Worm (Caenorhabditis elegans) whole organism, midembryonic: Measurements from ENCODE around the gene srj-11.

Experiments used
- T22C8.4 ChIP-seq: fragments of 200-800 bp; sonication (Bioruptor generic); IDR thresholded peaks from 2 replicates; pipeline ENCODE4 v1.3.6; 2022; ENCODE audit warnings: missing genetic modification characterization, missing compliant biosample characterization
- flt-1 ChIP-seq: fragments of 200-800 bp; sonication (Bioruptor generic); IDR thresholded peaks from 2 replicates; pipeline ENCODE4 v1.3.6; 2022; ENCODE audit warnings: missing genetic modification characterization, missing compliant biosample characterization
- klf-2 ChIP-seq: fragments of 200-800 bp; sonication (Bioruptor generic); conservative IDR thresholded peaks from 2 replicates; pipeline ENCODE4 v1.3.6; 2022; ENCODE audit warnings: missing genetic modification reagents, missing genetic modification characterization, missing compliant biosample characterization
- med-1 ChIP-seq: sonication (generic microtip); optimal IDR thresholded peaks from 2 replicates; lab custom pipeline; 2017; ENCODE audit warnings: missing genetic modification characterization, mild to moderate bottlenecking, missing compliant biosample characterization, antibody characterized with exemption, missing genetic modification reagents; ENCODE audit not compliant: insufficient read depth
- ztf-23 ChIP-seq: fragments of 200-800 bp; sonication (Bioruptor generic); IDR thresholded peaks from 2 replicates; pipeline ENCODE4 v1.3.6; 2022; ENCODE audit warnings: missing genetic modification reagents, missing genetic modification characterization, missing compliant biosample characterization
- ztf-29 ChIP-seq: fragments of 200-800 bp; sonication (Bioruptor generic); IDR thresholded peaks from 2 replicates; pipeline ENCODE4 v1.3.6; 2022; ENCODE audit warnings: missing genetic modification reagents, missing genetic modification characterization, missing compliant biosample characterization

DNA sequence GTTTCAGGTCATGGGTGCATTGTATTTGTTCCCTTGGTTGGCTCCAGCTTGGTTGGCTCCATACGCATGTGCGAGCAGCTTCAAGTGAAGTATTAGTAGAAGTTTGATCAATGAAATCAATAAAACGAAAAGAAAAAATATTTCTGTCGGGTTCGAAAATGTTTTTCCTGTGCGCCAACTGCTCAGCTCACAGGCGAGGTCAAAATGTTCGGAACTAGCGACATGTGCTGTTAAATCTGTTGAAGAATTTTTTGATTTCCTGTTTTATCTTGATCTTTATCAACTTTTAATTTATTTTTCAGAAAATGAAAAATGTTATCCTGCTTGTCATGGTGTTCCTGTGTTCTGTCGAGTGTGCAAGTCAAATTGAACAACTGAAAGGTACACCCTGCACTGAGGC is 40.3 kb downstream of the srj-11 start, which contains the start of gene T28A11.25:
- no peak for TF ChIP-seq flt-1
- no peak for TF ChIP-seq ztf-29 (GFP tag; lab: Robert Waterston, UW)
- no peak for TF ChIP-seq T22C8.4 (GFP tag; lab: Robert Waterston, UW)
- no peak for TF ChIP-seq med-1 (GFP tag; lab: Kevin White, UChicago)
- no peak for TF ChIP-seq ztf-23 (GFP tag; lab: Robert Waterston, UW)
- no peak for TF ChIP-seq klf-2 (GFP tag; lab: Robert Waterston, UW)
